Worm (Caenorhabditis elegans) whole organism, early embryonic: ENCODE measurements around the gene F23A7.3.

Source experiments
- B0310.2 ChIP-seq: sonication (generic microtip); optimal IDR thresholded peaks from 2 replicates; lab custom pipeline; 2016; ENCODE audit warnings: mild to moderate bottlenecking, missing genetic modification characterization, missing compliant biosample characterization
- ama-1 ChIP-seq: fragments of 150-350 bp; optimal IDR thresholded peaks from 2 replicates; lab custom pipeline; 2014
- ceh-13 ChIP-seq: fragments of 200-800 bp; sonication (Bioruptor generic); optimal IDR thresholded peaks from 2 replicates; lab custom pipeline; 2018; ENCODE audit warnings: mild to moderate bottlenecking, missing genetic modification characterization, missing compliant biosample characterization
- ceh-36 ChIP-seq: sonication (generic microtip); optimal IDR thresholded peaks from 2 replicates; lab custom pipeline; 2016; ENCODE audit warnings: missing genetic modification characterization, inconsistent platforms, missing compliant biosample characterization
- ets-7 ChIP-seq: sonication (generic microtip); optimal IDR thresholded peaks from 2 replicates; lab custom pipeline; 2016; ENCODE audit warnings: missing genotype, missing genetic modification characterization, missing compliant biosample characterization
- flt-1 ChIP-seq: fragments of 200-800 bp; sonication (Bioruptor generic); IDR thresholded peaks from 2 replicates; pipeline ENCODE4 v1.3.6; 2022; ENCODE audit warnings: missing genetic modification characterization, missing compliant biosample characterization
- hmg-4 ChIP-seq: fragments of 200-800 bp; sonication (Bioruptor generic); optimal IDR thresholded peaks from 2 replicates; lab custom pipeline; 2018; ENCODE audit warnings: mild to moderate bottlenecking, missing genetic modification characterization, missing compliant biosample characterization
- hnd-1 ChIP-seq: sonication (generic microtip); optimal IDR thresholded peaks from 2 replicates; lab custom pipeline; 2016; ENCODE audit warnings: missing genetic modification characterization, missing compliant biosample characterization
- scrt-1 ChIP-seq: fragments of 200-800 bp; sonication (Bioruptor generic); IDR thresholded peaks from 2 replicates; pipeline ENCODE4 v1.3.6; 2022; ENCODE audit warnings: missing genetic modification characterization, missing compliant biosample characterization
- sea-1 ChIP-seq: fragments of 200-800 bp; sonication (Bioruptor generic); conservative IDR thresholded peaks from 2 replicates; pipeline ENCODE4 v1.3.6; 2022; ENCODE audit warnings: missing genetic modification characterization, missing compliant biosample characterization
- tbx-37 ChIP-seq: fragments of 200-800 bp; sonication (Bioruptor generic); conservative IDR thresholded peaks from 2 replicates; pipeline ENCODE4 v1.3.6; 2022; ENCODE audit warnings: missing genetic modification reagents, missing genetic modification characterization, missing compliant biosample characterization
- tra-4 ChIP-seq: sonication (generic microtip); optimal IDR thresholded peaks from 2 replicates; lab custom pipeline; 2017; ENCODE audit warnings: missing genetic modification characterization, missing compliant biosample characterization

ce11 chrX:16250679-16251078 lies 30.9 kb downstream of the F23A7.3 start, which contains the start of gene W10G6.6:
- TF ChIP-seq ama-1: no peak
- no peak for TF ChIP-seq ceh-13 (GFP tag; lab: Kevin White, UChicago)
- TF ChIP-seq tbx-37: no peak
- no peak for TF ChIP-seq ets-7
- no peak for TF ChIP-seq flt-1 (GFP tag; lab: Robert Waterston, UW)
- TF ChIP-seq B0310.2 (tag; lab: Kevin White, UChicago): no peak
- TF ChIP-seq hmg-4: no peak
- no peak for TF ChIP-seq hnd-1 (tag; lab: Kevin White, UChicago)
- TF ChIP-seq scrt-1 (GFP tag; lab: Robert Waterston, UW): no peak
- TF ChIP-seq tra-4 (tag; lab: Kevin White, UChicago): no peak
- no peak for TF ChIP-seq sea-1
- no peak for TF ChIP-seq ceh-36 (tag; lab: Kevin White, UChicago)
